Fruit fly (Drosophila melanogaster) whole organism, embryonic: ENCODE data around the gene CG13029.

Experiments
- Ada2b ChIP-seq: fragments of 200-800 bp; sonication (Bioruptor generic); IDR thresholded peaks from 2 replicates; pipeline ENCODE4 v1.3.6; 2022; ENCODE audit warnings: missing biosample characterization, missing genetic modification characterization
- Atf3 ChIP-seq: fragments of 200-800 bp; sonication (Bioruptor generic); optimal IDR thresholded peaks from 3 replicates; lab custom pipeline; 2016; ENCODE audit warnings: missing biosample characterization, missing genetic modification characterization
- B-H2 ChIP-seq: fragments of 200-800 bp; sonication (Bioruptor generic); optimal IDR thresholded peaks from 2 replicates; lab custom pipeline; 2018; ENCODE audit warnings: missing biosample characterization, mild to moderate bottlenecking, missing genetic modification characterization
- CG10267 ChIP-seq: fragments of 200-800 bp; sonication (Bioruptor generic); optimal IDR thresholded peaks from 2 replicates; lab custom pipeline; 2018; ENCODE audit warnings: missing biosample characterization, mild to moderate bottlenecking, missing genetic modification characterization, moderate library complexity
- CG10462 ChIP-seq: fragments of 200-800 bp; sonication (Bioruptor generic); optimal IDR thresholded peaks from 2 replicates; lab custom pipeline; 2016; ENCODE audit warnings: missing biosample characterization, missing genetic modification characterization
- CG1233 ChIP-seq: fragments of 200-800 bp; sonication (Bioruptor generic); optimal IDR thresholded peaks from 4 replicates; lab custom pipeline; 2018; ENCODE audit warnings: missing biosample characterization, mild to moderate bottlenecking, missing genetic modification characterization
- CG12391 ChIP-seq: fragments of 200-800 bp; sonication (Bioruptor generic); optimal IDR thresholded peaks from 3 replicates; lab custom pipeline; 2018; ENCODE audit warnings: missing biosample characterization, mild to moderate bottlenecking, missing genetic modification characterization, moderate library complexity
- CG14014 ChIP-seq: fragments of 200-800 bp; sonication (Bioruptor generic); IDR thresholded peaks from 2 replicates; pipeline ENCODE4 v1.3.6; 2022; ENCODE audit warnings: missing biosample characterization, missing genetic modification characterization
- CG15269 ChIP-seq: fragments of 200-800 bp; sonication (Bioruptor generic); optimal IDR thresholded peaks from 2 replicates; lab custom pipeline; 2018; ENCODE audit warnings: missing biosample characterization, mild to moderate bottlenecking, missing genetic modification characterization, moderate library complexity
- CG17361 ChIP-seq: fragments of 200-800 bp; sonication (Bioruptor generic); IDR thresholded peaks from 3 replicates; pipeline ENCODE4 v1.3.6; 2022; ENCODE audit warnings: missing biosample characterization, missing genetic modification characterization
- CG17612 ChIP-seq: fragments of 200-800 bp; sonication (Bioruptor generic); IDR thresholded peaks from 2 replicates; pipeline ENCODE4 v1.3.6; 2022; ENCODE audit warnings: missing biosample characterization, missing genetic modification characterization
- CG17802 ChIP-seq: fragments of 200-800 bp; sonication (Bioruptor generic); optimal IDR thresholded peaks from 2 replicates; lab custom pipeline; 2018; ENCODE audit warnings: missing biosample characterization, mild to moderate bottlenecking, missing genetic modification characterization, moderate library complexity
- CG17912 ChIP-seq: fragments of 200-800 bp; sonication (Bioruptor generic); optimal IDR thresholded peaks from 2 replicates; lab custom pipeline; 2018; ENCODE audit warnings: missing biosample characterization, mild to moderate bottlenecking, missing genetic modification characterization
- CG1832 ChIP-seq: fragments of 200-800 bp; sonication (Bioruptor generic); optimal IDR thresholded peaks from 2 replicates; lab custom pipeline; 2017; ENCODE audit warnings: missing biosample characterization, mild to moderate bottlenecking, missing genetic modification characterization, inconsistent platforms
- CG18476 ChIP-seq: fragments of 200-800 bp; sonication (Bioruptor generic); optimal IDR thresholded peaks from 2 replicates; lab custom pipeline; 2016; ENCODE audit warnings: missing biosample characterization, mild to moderate bottlenecking, missing genetic modification characterization
- CG30431 ChIP-seq: fragments of 200-800 bp; sonication (Bioruptor generic); optimal IDR thresholded peaks from 2 replicates; lab custom pipeline; 2017; ENCODE audit warnings: missing biosample characterization, missing genetic modification characterization
- CG3847 ChIP-seq: fragments of 200-800 bp; sonication (Bioruptor generic); IDR thresholded peaks from 2 replicates; pipeline ENCODE4 v1.3.6; 2022; ENCODE audit warnings: missing biosample characterization, missing genetic modification characterization
- CG6791 ChIP-seq: fragments of 200-800 bp; sonication (Bioruptor generic); IDR thresholded peaks from 3 replicates; pipeline ENCODE4 v1.3.6; 2022; ENCODE audit warnings: missing biosample characterization, missing genetic modification characterization; ENCODE audit not compliant: partially characterized antibody
- CG8359 ChIP-seq: fragments of 200-800 bp; sonication (Bioruptor generic); optimal IDR thresholded peaks from 2 replicates; lab custom pipeline; 2017; ENCODE audit warnings: missing biosample characterization, mild to moderate bottlenecking, missing genetic modification characterization, borderline replicate concordance
- CG8765 ChIP-seq: fragments of 200-800 bp; sonication (Bioruptor generic); IDR thresholded peaks from 2 replicates; pipeline ENCODE4 v1.3.6; 2022; ENCODE audit warnings: missing biosample characterization, missing genetic modification characterization
- CoRest ChIP-seq: fragments of 200-800 bp; sonication (Bioruptor generic); optimal IDR thresholded peaks from 3 replicates; lab custom pipeline; 2018; ENCODE audit warnings: missing biosample characterization, mild to moderate bottlenecking, missing genetic modification characterization, moderate library complexity
- Drgx ChIP-seq: fragments of 200-800 bp; sonication (Bioruptor generic); IDR thresholded peaks from 2 replicates; pipeline ENCODE4 v1.3.6; 2022; ENCODE audit warnings: missing biosample characterization, missing genetic modification characterization
- Hsf ChIP-seq: fragments of 200-800 bp; sonication (Bioruptor generic); optimal IDR thresholded peaks from 3 replicates; lab custom pipeline; 2016; ENCODE audit warnings: missing biosample characterization, missing genetic modification characterization
- MBD-R2 ChIP-seq: fragments of 200-800 bp; sonication (Bioruptor generic); IDR thresholded peaks from 2 replicates; pipeline ENCODE4 v1.3.6; 2022; ENCODE audit warnings: missing biosample characterization, missing genetic modification characterization
- Med ChIP-seq: fragments of 200-800 bp; sonication (Bioruptor generic); peaks from one replicate; lab custom pipeline; 2016; ENCODE audit warnings: missing biosample characterization, missing genetic modification characterization, mild to moderate bottlenecking, inconsistent platforms, moderate library complexity
- Rfx ChIP-seq: fragments of 200-800 bp; sonication (Bioruptor generic); IDR thresholded peaks from 2 replicates; pipeline ENCODE4 v1.3.6; 2022; ENCODE audit warnings: missing biosample characterization, missing genetic modification characterization
- Sox102F ChIP-seq: fragments of 200-800 bp; sonication (Bioruptor generic); optimal IDR thresholded peaks from 2 replicates; lab custom pipeline; 2018; ENCODE audit warnings: missing biosample characterization, mild to moderate bottlenecking, missing genetic modification characterization, moderate library complexity
- Sry-δ ChIP-seq: fragments of 200-800 bp; sonication (Bioruptor generic); optimal IDR thresholded peaks from 2 replicates; lab custom pipeline; 2016; ENCODE audit warnings: missing biosample characterization, missing genetic modification characterization
- Ssrp ChIP-seq: fragments of 200-800 bp; sonication (Bioruptor generic); optimal IDR thresholded peaks from 2 replicates; lab custom pipeline; 2018; ENCODE audit warnings: missing biosample characterization, mild to moderate bottlenecking, missing genetic modification characterization, moderate library complexity
- Stat92E ChIP-seq, 3 experiments: fragments of >200 bp in 2 of 3; fragments of 200-800 bp in 1 of 3; sonication (Bioruptor generic) in 1 of 3; optimal IDR thresholded peaks; 2 replicates each; lab custom pipeline; 2017 to 2019; ENCODE audit warnings: missing biosample characterization in 3 of 3, missing genetic modification characterization in 3 of 3, mild to moderate bottlenecking in 1 of 3, moderate library complexity in 1 of 3
- al ChIP-seq: fragments of 200-800 bp; sonication (Bioruptor generic); IDR thresholded peaks from 2 replicates; pipeline ENCODE4 v1.3.6; 2022; ENCODE audit warnings: missing biosample characterization, missing genetic modification characterization
- chif ChIP-seq, 2 experiments: fragments of 200-800 bp; sonication (Bioruptor generic); optimal IDR thresholded peaks; 3 replicates each; lab custom pipeline; 2016; ENCODE audit warnings: missing biosample characterization in 2 of 2, missing genetic modification characterization in 2 of 2
- chn ChIP-seq: fragments of 200-800 bp; sonication (Bioruptor generic); optimal IDR thresholded peaks from 2 replicates; lab custom pipeline; 2016; ENCODE audit warnings: missing biosample characterization, missing genetic modification characterization
- ci ChIP-seq: fragments of 200-800 bp; sonication (Bioruptor generic); IDR thresholded peaks from 3 replicates; pipeline ENCODE4 v1.3.6; 2022; ENCODE audit warnings: missing biosample characterization, missing genetic modification characterization
- esg ChIP-seq: fragments of 200-800 bp; sonication (Bioruptor generic); conservative IDR thresholded peaks from 2 replicates; pipeline ENCODE4 v1.3.6; 2022; ENCODE audit warnings: missing biosample characterization, missing genetic modification characterization
- fd102C ChIP-seq: fragments of 200-800 bp; sonication (Bioruptor generic); optimal IDR thresholded peaks from 2 replicates; lab custom pipeline; 2018; ENCODE audit warnings: missing biosample characterization, mild to moderate bottlenecking, missing genetic modification characterization, moderate library complexity
- gcm2 ChIP-seq: fragments of 200-800 bp; sonication (Bioruptor generic); optimal IDR thresholded peaks from 2 replicates; lab custom pipeline; 2016; ENCODE audit warnings: missing biosample characterization, missing genetic modification characterization
- hkb ChIP-seq, 2 experiments: fragments of 200-800 bp in 1 of 2; fragments of >200 bp in 1 of 2; sonication (Bioruptor generic) in 1 of 2; IDR thresholded peaks in 1 of 2; optimal IDR thresholded peaks in 1 of 2; 2 replicates each; pipeline versions ENCODE4 v1.3.6 to Lab custom; 2017 to 2022; ENCODE audit warnings: missing biosample characterization in 1 of 2, missing genetic modification characterization in 1 of 2
- lab ChIP-seq: fragments of 200-800 bp; sonication (Bioruptor generic); optimal IDR thresholded peaks from 3 replicates; lab custom pipeline; 2017; ENCODE audit warnings: missing biosample characterization, missing genetic modification characterization, mild to moderate bottlenecking, moderate library complexity, missing genetic modification reagents
- pita ChIP-seq: fragments of 200-800 bp; sonication (Bioruptor generic); optimal IDR thresholded peaks from 2 replicates; lab custom pipeline; 2017; ENCODE audit warnings: missing biosample characterization, mild to moderate bottlenecking, missing genetic modification characterization
- pros ChIP-seq: fragments of 200-800 bp; sonication (Bioruptor generic); optimal IDR thresholded peaks from 3 replicates; lab custom pipeline; 2019; ENCODE audit warnings: missing biosample characterization, mild to moderate bottlenecking, missing genetic modification characterization, moderate library complexity
- sim ChIP-seq: fragments of 200-800 bp; sonication (Bioruptor generic); IDR thresholded peaks from 2 replicates; pipeline ENCODE4 v1.3.6; 2022; ENCODE audit warnings: missing biosample characterization, missing genetic modification characterization
- stwl ChIP-seq: fragments of 200-800 bp; sonication (Bioruptor generic); optimal IDR thresholded peaks from 3 replicates; lab custom pipeline; 2018; ENCODE audit warnings: missing biosample characterization, mild to moderate bottlenecking, missing genetic modification characterization, moderate library complexity
- sug ChIP-seq: fragments of 200-800 bp; optimal IDR thresholded peaks from 2 replicates; lab custom pipeline; 2019; ENCODE audit warnings: missing biosample characterization, mild to moderate bottlenecking, missing genetic modification characterization, moderate library complexity
- tx ChIP-seq: fragments of 200-800 bp; sonication (Bioruptor generic); optimal IDR thresholded peaks from 2 replicates; lab custom pipeline; 2016; ENCODE audit warnings: missing biosample characterization, missing genetic modification characterization
- usp ChIP-seq: fragments of >200 bp; optimal IDR thresholded peaks from 2 replicates; lab custom pipeline; 2017; ENCODE audit warnings: missing biosample characterization, missing genetic modification characterization
- vvl ChIP-seq: fragments of 200-800 bp; sonication (Bioruptor generic); IDR thresholded peaks from 2 replicates; pipeline ENCODE4 v1.3.6; 2022; ENCODE audit warnings: missing biosample characterization, missing genetic modification characterization
- wor ChIP-seq: fragments of 200-800 bp; sonication (Bioruptor generic); IDR thresholded peaks from 2 replicates; pipeline ENCODE4 v1.3.6; 2022; ENCODE audit warnings: missing biosample characterization, missing genetic modification characterization
- zfh1 ChIP-seq: fragments of 200-800 bp; sonication (Bioruptor generic); IDR thresholded peaks from 3 replicates; pipeline ENCODE4 v1.3.6; 2022; ENCODE audit warnings: missing biosample characterization, missing genetic modification characterization

The CG13029 gene

dm6 chr3L:16865123-16865831 is 4.9 kb downstream of the CG13029 start, which contains the start of gene Lmpt (continued):
- no peak for TF ChIP-seq CG6791 (GFP tag; lab: Robert Waterston, UW)
- peak; percentile 6; the same call in 1 of the 2 replicates for TF ChIP-seq CG3847 (GFP tag; lab: Robert Waterston, UW)
- peak; percentile 50 for TF ChIP-seq MBD-R2 (GFP tag; lab: Robert Waterston, UW)
- no peak for TF ChIP-seq gcm2 (GFP tag; lab: Kevin White, UChicago)
- no peak for TF ChIP-seq CG17802
- no peak for TF ChIP-seq sim
- no peak for TF ChIP-seq Sry-δ (GFP tag; lab: Kevin White, UChicago)
- TF ChIP-seq CG17361: no peak
- TF ChIP-seq ci: no peak
- no peak for TF ChIP-seq CG14014 (GFP tag; lab: Robert Waterston, UW)
- TF ChIP-seq esg: no peak
- no peak for TF ChIP-seq Atf3 (GFP tag; lab: Kevin White, UChicago)
- no peak for TF ChIP-seq CG17912
- TF ChIP-seq sug (tag; lab: Kevin White, UChicago): peak; percentile 25
- no peak for TF ChIP-seq lab (GFP tag; lab: Kevin White, UChicago)
- no peak for TF ChIP-seq hkb (optimal IDR thresholded peaks at IDR 0.05; lab: Kevin White, UChicago)
- no peak for TF ChIP-seq hkb (GFP tag; IDR thresholded peaks at IDR 0.05; lab: Robert Waterston, UW)
- TF ChIP-seq pros (GFP tag; lab: Kevin White, UChicago): peak; percentile 26
- peak; percentile 5 for TF ChIP-seq CoRest (tag; lab: Kevin White, UChicago)
- TF ChIP-seq Drgx (GFP tag; lab: Robert Waterston, UW): 0 out of 2 replicates have a peak, but pooled peaks have one; percentile 25
- TF ChIP-seq CG12391: peak; percentile 49
- TF ChIP-seq Rfx (GFP tag; lab: Robert Waterston, UW): peak; percentile 10; the same call in 1 of the 2 replicates
- TF ChIP-seq chif (GFP tag; optimal IDR thresholded peaks at IDR 0.05; lab: Kevin White, UChicago): no peak
- no peak for TF ChIP-seq usp (GFP tag; lab: Kevin White, UChicago)
- peak; percentile 28; the same call in 1 of the 2 replicates for TF ChIP-seq vvl (GFP tag; lab: Robert Waterston, UW)
- TF ChIP-seq CG18476 (GFP tag; lab: Kevin White, UChicago): no peak
- TF ChIP-seq zfh1 (GFP tag; lab: Robert Waterston, UW): no peak
- peak; percentile 13 for TF ChIP-seq CG10267 (tag; lab: Kevin White, UChicago)
- TF ChIP-seq Sox102F: no peak
- no peak for TF ChIP-seq CG8765 (GFP tag; lab: Robert Waterston, UW)
- no peak for TF ChIP-seq tx (GFP tag; lab: Kevin White, UChicago)
- TF ChIP-seq CG15269: no peak
- TF ChIP-seq CG1233 (GFP tag; lab: Kevin White, UChicago): no peak
- TF ChIP-seq stwl (tag; lab: Kevin White, UChicago): peak; percentile 57
- no peak for TF ChIP-seq B-H2 (GFP tag; lab: Kevin White, UChicago)
- TF ChIP-seq Med (GFP tag; lab: Kevin White, UChicago): peak; percentile 77
- TF ChIP-seq fd102C (GFP tag; lab: Kevin White, UChicago): no peak
- no peak for TF ChIP-seq Stat92E (GFP tag; optimal IDR thresholded peaks at IDR 0.05; lab: Kevin White, UChicago)
- no peak for TF ChIP-seq Hsf
- no peak for TF ChIP-seq CG1832 (GFP tag; lab: Kevin White, UChicago)
- TF ChIP-seq al: no peak
- TF ChIP-seq CG10462 (GFP tag; lab: Kevin White, UChicago): no peak
- no peak for TF ChIP-seq Ssrp (tag; lab: Kevin White, UChicago)
- no peak for TF ChIP-seq CG30431 (GFP tag; lab: Kevin White, UChicago)
- no peak for TF ChIP-seq pita (GFP tag; lab: Kevin White, UChicago)
- TF ChIP-seq CG8359 (GFP tag; lab: Kevin White, UChicago): no peak
- no peak for TF ChIP-seq CG17612 (GFP tag; lab: Robert Waterston, UW)
- no peak for TF ChIP-seq chn
- no peak for TF ChIP-seq Ada2b (GFP tag; lab: Robert Waterston, UW)
- TF ChIP-seq wor: no peak
